Fruit fly (Drosophila melanogaster) whole organism, adult: ENCODE data around the gene rha.

ENCODE experiments used
- CG11617 ChIP-seq: fragments of 200-800 bp; sonication (Bioruptor generic); optimal IDR thresholded peaks from 2 replicates; lab custom pipeline; 2017; ENCODE audit warnings: mild to moderate bottlenecking, missing biosample characterization, missing genetic modification reagents, missing genetic modification characterization
- CG12768 ChIP-seq: fragments of 200-800 bp; sonication (Bioruptor generic); optimal IDR thresholded peaks from 2 replicates; lab custom pipeline; 2017; ENCODE audit warnings: missing biosample characterization, missing genetic modification characterization, mild to moderate bottlenecking, moderate library complexity, missing genetic modification reagents
- CG14711 ChIP-seq: fragments of 200-800 bp; sonication (Bioruptor generic); optimal IDR thresholded peaks from 2 replicates; lab custom pipeline; 2018; ENCODE audit warnings: missing biosample characterization, mild to moderate bottlenecking, missing genetic modification characterization, moderate library complexity
- CG1620 ChIP-seq: fragments of 200-800 bp; sonication (Bioruptor generic); optimal IDR thresholded peaks from 2 replicates; lab custom pipeline; 2016; ENCODE audit warnings: missing biosample characterization, missing genetic modification characterization
- CG33017 ChIP-seq: fragments of 200-800 bp; sonication (Bioruptor generic); optimal IDR thresholded peaks from 2 replicates; lab custom pipeline; 2018; ENCODE audit warnings: missing biosample characterization, mild to moderate bottlenecking, missing genetic modification characterization, moderate library complexity
- CG5204 ChIP-seq: fragments of 200-800 bp; sonication (Bioruptor generic); optimal IDR thresholded peaks from 2 replicates; lab custom pipeline; 2016; ENCODE audit warnings: missing biosample characterization, missing genetic modification characterization
- CG7045 ChIP-seq: fragments of 200-800 bp; sonication (Bioruptor generic); optimal IDR thresholded peaks from 2 replicates; lab custom pipeline; 2017; ENCODE audit warnings: missing biosample characterization, mild to moderate bottlenecking, missing genetic modification characterization
- CG7101 ChIP-seq: fragments of 200-800 bp; sonication (Bioruptor generic); optimal IDR thresholded peaks from 2 replicates; lab custom pipeline; 2018; ENCODE audit warnings: missing biosample characterization, mild to moderate bottlenecking, missing genetic modification characterization, moderate library complexity
- Clk ChIP-seq: fragments of 200-800 bp; sonication (Bioruptor generic); optimal IDR thresholded peaks from 2 replicates; lab custom pipeline; 2017; ENCODE audit warnings: missing biosample characterization, missing genetic modification characterization
- Crg-1 ChIP-seq: fragments of 200-800 bp; sonication (Bioruptor generic); optimal IDR thresholded peaks from 2 replicates; lab custom pipeline; 2016; ENCODE audit warnings: missing biosample characterization, missing genetic modification characterization
- Hr96 ChIP-seq: fragments of 200-800 bp; sonication (Bioruptor generic); optimal IDR thresholded peaks from 2 replicates; lab custom pipeline; 2016; ENCODE audit warnings: missing biosample characterization, missing genetic modification characterization
- Mnt ChIP-seq: fragments of 200-800 bp; sonication (Bioruptor generic); optimal IDR thresholded peaks from 2 replicates; lab custom pipeline; 2016; ENCODE audit warnings: missing biosample characterization, mild to moderate bottlenecking, missing genetic modification characterization
- bab1 ChIP-seq: fragments of 200-800 bp; sonication (Bioruptor generic); optimal IDR thresholded peaks from 3 replicates; lab custom pipeline; 2019; ENCODE audit warnings: missing biosample characterization, mild to moderate bottlenecking, missing genetic modification characterization, moderate library complexity
- cic ChIP-seq: fragments of 200-800 bp; sonication (Bioruptor generic); optimal IDR thresholded peaks from 2 replicates; lab custom pipeline; 2017; ENCODE audit warnings: missing biosample characterization, mild to moderate bottlenecking, missing genetic modification characterization, moderate library complexity
- cnc ChIP-seq, 2 experiments: fragments of >200 bp; optimal IDR thresholded peaks; 2 replicates each; lab custom pipeline; 2017
- kay ChIP-seq: fragments of 200-800 bp; sonication (Bioruptor generic); peaks from one replicate; lab custom pipeline; 2016; ENCODE audit warnings: missing biosample characterization, missing genetic modification characterization, borderline replicate concordance
- ovo ChIP-seq: fragments of 200-800 bp; sonication (Bioruptor generic); optimal IDR thresholded peaks from 2 replicates; lab custom pipeline; 2016; ENCODE audit warnings: missing biosample characterization, missing genetic modification characterization
- pad ChIP-seq: fragments of 200-800 bp; sonication (Bioruptor generic); optimal IDR thresholded peaks from 3 replicates; lab custom pipeline; 2017; ENCODE audit warnings: missing biosample characterization, missing genetic modification characterization, mild to moderate bottlenecking, moderate library complexity, missing genetic modification reagents
- tj ChIP-seq: fragments of 200-800 bp; sonication (Bioruptor generic); optimal IDR thresholded peaks from 3 replicates; lab custom pipeline; 2017; ENCODE audit warnings: missing biosample characterization, mild to moderate bottlenecking, missing genetic modification characterization, moderate library complexity
- toe ChIP-seq: fragments of 200-800 bp; sonication (Bioruptor generic); optimal IDR thresholded peaks from 2 replicates; lab custom pipeline; 2016; ENCODE audit warnings: missing biosample characterization, missing genetic modification characterization

The rha gene

dm6 chr3R:25339952-25340351 is at the start of gene rha:
Gene rha (plus strand): TSS chr3R:25340252.
- TF ChIP-seq CG7101 (tag; lab: Kevin White, UChicago): no peak
- no peak for TF ChIP-seq Mnt (GFP tag; lab: Kevin White, UChicago)
- TF ChIP-seq CG33017 (tag; lab: Kevin White, UChicago): no peak
- no peak for TF ChIP-seq toe (GFP tag; lab: Kevin White, UChicago)
- TF ChIP-seq tj (GFP tag; lab: Kevin White, UChicago): no peak
- TF ChIP-seq CG12768 (GFP tag; lab: Kevin White, UChicago): no peak
- TF ChIP-seq CG11617 (GFP tag; lab: Kevin White, UChicago): no peak
- TF ChIP-seq cic (GFP tag; lab: Kevin White, UChicago): no peak
- TF ChIP-seq CG5204 (GFP tag; lab: Kevin White, UChicago): no peak
- TF ChIP-seq Hr96 (GFP tag; lab: Kevin White, UChicago): no peak
- no peak for TF ChIP-seq CG7045 (GFP tag; lab: Kevin White, UChicago)
- no peak for TF ChIP-seq Crg-1 (GFP tag; lab: Kevin White, UChicago)
- TF ChIP-seq cnc (optimal IDR thresholded peaks at IDR 0.05; lab: Kevin White, UChicago): no peak
- TF ChIP-seq Clk (GFP tag; lab: Kevin White, UChicago): no peak
- no peak for TF ChIP-seq pad (GFP tag; lab: Kevin White, UChicago)

DNA sequence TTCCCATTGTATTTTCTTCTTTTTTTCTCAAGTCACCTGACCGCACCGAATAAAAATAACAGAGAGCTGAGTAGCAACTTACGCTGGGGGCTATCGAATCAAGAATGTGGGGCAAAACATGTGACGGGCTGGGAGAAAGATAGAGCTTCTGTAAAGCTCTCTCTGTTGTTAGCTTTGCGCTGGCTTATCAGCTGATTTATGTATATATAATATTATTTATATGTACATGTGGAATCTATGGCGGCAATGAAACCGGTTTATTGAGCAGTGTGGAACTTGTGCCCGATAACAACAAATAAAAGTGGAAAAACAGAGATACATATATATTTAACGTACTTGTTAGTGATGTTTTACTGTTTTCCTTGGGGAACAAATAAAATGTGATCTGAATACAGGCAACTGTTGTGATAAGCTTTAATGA is 47.2 kb upstream of the rha start, which contains the start of gene CG31098:
Gene CG31098 (minus strand): TSS at position 114 of the 421 bp plus-strand sequence.
- TF ChIP-seq ovo (GFP tag; lab: Kevin White, UChicago): peak; percentile 41
- peak; percentile 60 for TF ChIP-seq CG7101 (tag; lab: Kevin White, UChicago)
- no peak for TF ChIP-seq Hr96 (GFP tag; lab: Kevin White, UChicago)
- peak; percentile 62 for TF ChIP-seq CG7045 (GFP tag; lab: Kevin White, UChicago)
- peak; percentile 89 for TF ChIP-seq kay (GFP tag; lab: Kevin White, UChicago)
- TF ChIP-seq CG5204 (GFP tag; lab: Kevin White, UChicago): no peak
- no peak for TF ChIP-seq Clk (GFP tag; lab: Kevin White, UChicago)
- TF ChIP-seq toe (GFP tag; lab: Kevin White, UChicago): peak; percentile 41
- TF ChIP-seq Mnt (GFP tag; lab: Kevin White, UChicago): peak; percentile 90
- peak; percentile 35 for TF ChIP-seq pad (GFP tag; lab: Kevin White, UChicago)
- TF ChIP-seq CG14711 (tag; lab: Kevin White, UChicago): peak; percentile 29
- peak; percentile 80 for TF ChIP-seq CG12768 (GFP tag; lab: Kevin White, UChicago)
- TF ChIP-seq CG1620 (GFP tag; lab: Kevin White, UChicago): no peak
- TF ChIP-seq CG33017 (tag; lab: Kevin White, UChicago): peak; percentile 83
- TF ChIP-seq Crg-1 (GFP tag; lab: Kevin White, UChicago): no peak
- peak in 1 of 2 experiments; percentile 57 for TF ChIP-seq cnc (optimal IDR thresholded peaks at IDR 0.05; lab: Kevin White, UChicago)
- TF ChIP-seq bab1 (GFP tag; lab: Kevin White, UChicago): peak; percentile 84
- peak; percentile 53 for TF ChIP-seq CG11617 (GFP tag; lab: Kevin White, UChicago)
- peak; percentile 92 for TF ChIP-seq cic (GFP tag; lab: Kevin White, UChicago)
- TF ChIP-seq tj (GFP tag; lab: Kevin White, UChicago): peak; percentile 18

- TF ChIP-seq CG14711 (tag; lab: Kevin White, UChicago): no peak
- peak; percentile 91 for TF ChIP-seq cic (GFP tag; lab: Kevin White, UChicago)
- peak; percentile 75 for TF ChIP-seq kay (GFP tag; lab: Kevin White, UChicago)
- TF ChIP-seq CG33017 (tag; lab: Kevin White, UChicago): peak; percentile 53
- no peak for TF ChIP-seq CG5204 (GFP tag; lab: Kevin White, UChicago)
- TF ChIP-seq CG11617 (GFP tag; lab: Kevin White, UChicago): no peak
- TF ChIP-seq CG1620 (GFP tag; lab: Kevin White, UChicago): no peak
- peak; percentile 52 for TF ChIP-seq CG12768 (GFP tag; lab: Kevin White, UChicago)
- TF ChIP-seq Mnt (GFP tag; lab: Kevin White, UChicago): peak; percentile 85
- TF ChIP-seq CG7045 (GFP tag; lab: Kevin White, UChicago): no peak
- TF ChIP-seq toe (GFP tag; lab: Kevin White, UChicago): peak; percentile 31
- no peak for TF ChIP-seq cnc (optimal IDR thresholded peaks at IDR 0.05; lab: Kevin White, UChicago)
- no peak for TF ChIP-seq bab1 (GFP tag; lab: Kevin White, UChicago)
- peak; percentile 73 for TF ChIP-seq Hr96 (GFP tag; lab: Kevin White, UChicago)
These were observed 44.6 kb upstream of the rha start, which contains the start of gene CG31102 for dm6 chr3R:25295320-25296020. Gene CG31102 (minus strand): TSS chr3R:25295594.

dm6 chr3R:25297678-25298077 is 42.4 kb upstream of the rha start, which contains the start of gene CG31097:
Gene CG31097 (minus strand): TSS chr3R:25297778.
- no peak for TF ChIP-seq Mnt (GFP tag; lab: Kevin White, UChicago)
- TF ChIP-seq CG7101 (tag; lab: Kevin White, UChicago): no peak
- TF ChIP-seq cnc (optimal IDR thresholded peaks at IDR 0.05; lab: Kevin White, UChicago): no peak
- TF ChIP-seq CG5204 (GFP tag; lab: Kevin White, UChicago): no peak
- no peak for TF ChIP-seq Clk (GFP tag; lab: Kevin White, UChicago)

- TF ChIP-seq toe (GFP tag; lab: Kevin White, UChicago): no peak
- peak; percentile 90 for TF ChIP-seq kay (GFP tag; lab: Kevin White, UChicago)
These were observed 40.5 kb upstream of the rha start, which contains the start of gene CG31288 for dm6 chr3R:25299507-25299964. Gene CG31288 (minus strand): TSS chr3R:25299557.
